Worm (Caenorhabditis elegans): Measurements from ENCODE around the gene rabr-4.

The rabr-4 gene

DNA sequence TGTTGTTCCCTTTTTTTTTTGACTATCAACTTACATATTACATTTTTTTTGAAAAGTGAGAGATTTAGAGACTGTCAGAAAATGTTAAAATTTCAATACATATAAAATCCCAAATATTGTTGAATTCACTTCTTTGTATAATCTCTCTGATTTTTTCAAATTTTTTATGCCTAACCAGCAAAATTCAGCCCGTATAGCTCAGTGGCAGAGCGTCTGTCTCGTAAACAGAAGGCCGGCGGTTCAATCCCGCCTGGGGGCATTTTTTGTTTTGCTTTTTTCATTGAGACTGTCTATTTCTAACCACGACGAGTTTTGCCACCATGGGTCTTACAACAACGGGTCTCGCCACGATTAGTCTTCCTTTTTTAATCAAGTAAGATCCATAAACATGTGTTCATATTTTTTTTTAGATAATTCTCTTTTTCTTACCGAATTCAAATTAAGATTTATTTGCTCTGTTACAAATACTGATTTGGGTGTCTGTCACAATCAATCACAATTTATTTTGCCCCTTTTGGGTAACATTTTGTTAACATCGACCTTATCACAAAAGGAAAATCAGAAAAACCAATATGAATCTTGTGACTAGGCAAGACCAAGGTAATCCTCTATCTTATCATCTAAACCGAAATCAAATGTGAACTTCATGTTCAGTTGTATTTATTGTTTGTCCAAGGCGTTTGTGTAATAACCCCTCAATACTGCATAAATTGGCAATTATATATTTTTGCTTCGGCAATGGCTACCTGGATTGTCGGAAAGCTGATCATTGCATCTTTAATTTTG lies 24.4 kb downstream of the rabr-4 start, which contains the start of gene glc-1:
TSS of gene glc-1 (plus strand) at position 663 of the 786 bp plus-strand sequence.
- TF ChIP-seq unc-62 (GFP tag; optimal IDR thresholded peaks at IDR 0.05), result no peak

ce11 chrV:16220020-16220419 lies 25.3 kb downstream of the rabr-4 start:
- TF ChIP-seq unc-62 (GFP tag; optimal IDR thresholded peaks at IDR 0.05), result no peak

DNA sequence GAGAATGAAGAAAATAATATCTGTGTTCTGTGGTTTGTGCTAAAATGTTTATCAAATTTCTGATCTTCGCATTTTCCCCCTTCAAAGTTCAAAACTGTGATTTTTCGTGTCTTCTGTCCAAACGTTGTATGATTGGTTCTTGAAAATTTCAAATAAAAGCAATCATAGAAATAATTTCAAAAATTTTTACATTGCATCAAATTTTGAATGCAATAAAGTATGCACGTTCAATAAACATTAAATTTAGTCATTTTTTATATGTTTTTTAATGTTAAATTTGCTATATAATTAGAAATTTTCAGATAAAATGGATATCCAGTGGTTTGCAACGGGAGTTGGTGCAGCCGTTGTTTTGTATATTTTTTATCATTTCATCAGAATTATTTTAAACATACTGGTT lies 29.3 kb downstream of the rabr-4 start, which contains the start of gene stdh-2:
TSS of gene stdh-2 (plus strand) at position 301 of the 400 bp plus-strand sequence.
- TF ChIP-seq unc-62 (GFP tag; optimal IDR thresholded peaks at IDR 0.05), result no peak

- TF ChIP-seq unc-62 (GFP tag; optimal IDR thresholded peaks at IDR 0.05), result no peak
These were observed 30.9 kb downstream of the rabr-4 start for ce11 chrV:16225524-16226116.

DNA sequence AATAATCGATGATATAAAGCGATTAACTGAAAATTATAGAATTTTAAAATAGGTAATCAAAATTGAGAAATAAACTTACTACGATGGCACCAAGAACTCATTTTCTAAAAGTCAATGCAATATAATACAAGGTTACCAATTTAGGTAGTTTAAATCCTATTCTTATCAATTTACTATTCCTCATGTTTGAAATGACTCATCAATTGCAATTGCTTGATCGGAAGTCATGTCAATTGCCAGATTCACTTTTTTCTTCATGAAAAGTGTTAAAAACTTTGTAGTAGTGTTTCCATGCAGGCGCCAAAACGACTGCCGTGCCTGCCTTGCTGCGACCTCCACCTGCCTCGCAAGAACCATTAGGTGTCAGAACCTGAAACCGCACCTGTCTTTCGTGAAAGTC lies 31.8 kb downstream of the rabr-4 start, which contains the start of gene F11A5.13:
TSS of gene F11A5.13 (minus strand) at position 101 of the 400 bp plus-strand sequence.
- no peak for TF ChIP-seq unc-62 (GFP tag; optimal IDR thresholded peaks at IDR 0.05)

DNA sequence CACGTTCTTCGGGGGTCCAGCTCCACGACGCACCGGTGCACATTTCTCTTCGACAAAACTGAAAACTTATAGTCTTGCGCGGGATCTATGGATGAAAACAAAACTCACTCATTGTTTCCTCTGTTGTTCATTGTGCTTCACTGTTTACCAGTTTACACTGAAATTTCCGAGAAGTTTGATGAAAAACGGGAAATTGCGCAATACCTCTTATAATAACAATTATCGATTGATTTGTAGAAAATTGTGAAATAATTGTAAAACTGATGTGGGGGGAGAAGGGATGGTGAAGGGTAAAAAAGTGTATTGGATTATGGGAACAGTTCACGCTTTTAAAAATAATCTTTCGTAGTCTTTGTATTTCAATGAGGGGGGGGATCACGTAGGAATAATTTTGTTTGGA lies 34.7 kb downstream of the rabr-4 start:
- no peak for TF ChIP-seq unc-62 (GFP tag; optimal IDR thresholded peaks at IDR 0.05)

DNA sequence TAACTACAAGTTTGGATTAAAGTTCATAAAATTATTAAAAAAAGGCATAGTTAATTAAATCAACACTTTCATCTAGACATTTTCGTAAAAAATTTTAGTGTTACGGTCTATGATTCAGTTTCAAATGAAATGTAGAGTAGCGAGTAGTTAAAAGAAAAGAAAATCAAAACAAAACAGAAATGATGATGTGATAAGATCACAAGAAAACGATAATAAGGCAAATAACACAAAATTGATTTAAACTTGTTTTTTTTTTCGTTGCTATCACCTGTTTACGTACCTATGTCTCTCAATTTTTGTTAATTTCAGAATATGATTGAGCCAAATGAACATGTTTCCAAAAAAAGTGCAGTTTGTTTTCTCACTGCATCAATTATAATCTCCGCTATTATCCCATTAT lies 35.2 kb downstream of the rabr-4 start, which contains the start of the genes F21H7.2 and F21H7.12:
TSS of gene F21H7.2 (minus strand) at position 101 of the 400 bp plus-strand sequence.
TSS of gene F21H7.12 (plus strand) at position 270 of the 400 bp plus-strand sequence.
- no peak for TF ChIP-seq unc-62 (GFP tag; optimal IDR thresholded peaks at IDR 0.05)

DNA sequence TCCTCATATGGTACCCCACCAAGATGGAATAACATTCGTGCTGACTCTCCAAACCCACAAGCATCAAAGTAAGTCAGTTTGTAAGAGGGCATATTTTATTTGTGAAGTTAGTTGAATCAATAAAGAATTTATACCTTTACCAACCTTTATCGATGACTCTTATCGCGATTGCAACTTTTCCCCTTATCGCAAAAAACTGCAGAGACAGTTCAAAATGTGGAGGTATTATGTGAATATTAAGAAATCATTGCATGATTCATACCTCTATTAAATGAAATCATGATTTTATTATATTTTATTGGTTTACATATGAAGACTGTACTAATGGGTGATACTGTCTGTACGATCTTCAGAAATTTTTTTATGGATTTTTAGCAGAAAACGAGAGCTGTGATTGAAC lies 37.4 kb downstream of the rabr-4 start, which contains the start of gene gst-22:
TSS of gene gst-22 (minus strand) at position 103 of the 400 bp plus-strand sequence.
- TF ChIP-seq unc-62 (GFP tag; optimal IDR thresholded peaks at IDR 0.05), result no peak

DNA sequence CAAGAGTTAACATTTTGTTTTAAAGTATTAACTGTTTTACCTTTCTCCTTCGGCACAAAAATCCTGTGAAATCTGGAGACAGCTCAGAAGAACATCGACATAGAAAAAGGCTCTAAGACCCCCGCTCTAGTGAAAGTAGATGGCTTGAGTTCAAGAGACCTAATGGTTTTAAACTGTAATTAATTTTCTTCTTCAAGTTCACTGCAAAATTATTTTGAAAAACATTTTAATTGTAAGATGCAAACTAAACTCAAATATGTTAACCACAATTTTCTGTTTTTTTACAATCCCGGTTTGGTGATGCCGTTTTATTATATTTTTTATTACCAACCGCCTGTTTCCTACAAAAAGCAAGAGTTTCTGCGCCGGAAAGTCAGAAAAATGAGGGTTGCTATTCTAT lies 38.9 kb downstream of the rabr-4 start, which contains the start of gene clec-233:
TSS of gene clec-233 (plus strand) at position 301 of the 400 bp plus-strand sequence.
- no peak for TF ChIP-seq unc-62 (GFP tag; optimal IDR thresholded peaks at IDR 0.05)

DNA sequence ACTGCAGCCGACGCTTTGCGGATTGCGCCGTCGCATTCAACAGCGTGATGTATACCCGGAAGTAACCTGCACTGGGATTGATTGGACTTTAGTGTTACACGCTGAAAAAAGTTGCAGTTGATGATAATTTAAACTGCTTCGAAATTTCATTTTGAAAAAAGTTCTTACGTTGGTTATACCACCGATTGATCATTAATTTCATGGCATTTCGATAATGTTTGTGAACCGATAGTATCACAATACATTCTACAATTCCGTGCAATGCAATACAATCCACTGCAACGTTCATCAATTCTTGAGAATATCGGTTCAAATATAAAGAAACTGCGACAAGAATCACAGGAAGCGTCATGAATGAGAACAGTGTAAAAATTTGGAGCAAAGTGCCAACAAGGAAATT lies 40.4 kb downstream of the rabr-4 start, which contains the start of gene F21H7.3:
TSS of gene F21H7.3 (minus strand) at position 101 of the 400 bp plus-strand sequence.
- TF ChIP-seq unc-62 (GFP tag; optimal IDR thresholded peaks at IDR 0.05), result no peak

- TF ChIP-seq unc-62 (GFP tag; optimal IDR thresholded peaks at IDR 0.05), result no peak
These were observed 40.9 kb downstream of the rabr-4 start, which contains the start of gene srh-98 for ce11 chrV:16235647-16236046. Gene srh-98 (minus strand): TSS chrV:16235747.

DNA sequence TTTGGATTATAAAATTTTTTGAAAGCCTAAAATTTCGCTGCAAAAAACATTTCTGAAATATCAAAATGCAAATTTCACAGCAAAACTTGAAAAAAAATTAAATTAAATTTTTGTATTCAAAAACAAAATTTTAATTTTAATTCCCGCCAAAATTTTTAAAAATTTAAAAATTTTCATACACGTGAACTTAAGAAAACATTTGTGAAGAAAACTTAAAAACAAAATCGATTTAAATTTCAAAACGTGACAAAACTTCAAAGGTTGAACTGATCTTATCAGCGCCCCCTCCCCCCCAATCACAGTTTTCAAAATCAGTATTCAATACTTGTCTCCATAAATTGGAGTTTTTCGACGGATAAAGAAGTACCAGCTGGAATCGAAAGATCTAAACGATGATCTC lies 42.5 kb downstream of the rabr-4 start, which contains the start of gene F21H7.5:
TSS of gene F21H7.5 (plus strand) at position 301 of the 400 bp plus-strand sequence.
- no peak for TF ChIP-seq unc-62 (GFP tag; optimal IDR thresholded peaks at IDR 0.05)

DNA sequence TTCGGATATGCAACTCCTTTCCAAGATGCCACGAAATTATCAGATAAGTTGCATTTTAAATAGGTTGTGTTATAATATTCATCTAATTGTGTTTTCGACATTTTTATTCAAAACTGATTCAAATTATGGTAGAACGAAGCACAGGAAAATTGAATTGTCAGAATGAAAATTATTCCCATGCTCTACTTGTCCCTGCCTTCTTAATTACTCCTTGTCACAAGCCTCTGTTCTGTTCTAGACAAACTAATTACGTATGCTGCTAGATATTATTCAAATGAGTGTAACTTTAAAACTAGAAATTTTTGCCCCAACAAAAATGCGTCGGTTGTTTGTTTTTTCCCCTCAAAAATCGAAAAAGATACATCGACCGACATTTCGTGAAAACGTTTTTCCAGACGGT lies 49.3 kb downstream of the rabr-4 start, which contains the start of gene srh-104:
TSS of gene srh-104 (minus strand) at position 101 of the 400 bp plus-strand sequence.
- no peak for TF ChIP-seq unc-62 (GFP tag; optimal IDR thresholded peaks at IDR 0.05)

Data from whole organism, dauer.